Fruit fly (Drosophila melanogaster): ENCODE data around the gene CG32069.

DNA sequence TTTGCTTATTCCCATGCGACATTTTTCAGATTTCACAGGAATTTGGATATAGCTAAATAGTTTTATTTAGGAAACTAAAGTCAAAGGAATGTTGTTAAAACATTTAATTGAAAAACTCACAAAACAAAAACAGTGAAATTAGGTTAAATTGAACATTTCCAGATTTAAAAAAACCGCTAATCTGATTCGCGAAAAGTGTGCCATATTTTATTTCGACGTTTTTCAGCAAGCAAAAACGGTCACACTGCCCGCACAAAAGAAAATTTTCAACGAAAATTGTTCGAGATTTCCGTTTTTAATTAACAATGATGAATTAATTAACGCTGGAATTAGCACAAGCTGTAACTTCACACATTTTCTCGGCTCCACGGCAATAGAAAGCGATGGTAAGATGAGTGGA, 47.0 kb upstream of the CG32069 start, which contains the start of the genes CG34012 and emei:
- TF ChIP-seq CG8478 (optimal IDR thresholded peaks at IDR 0.05) (no peak), usp (GFP tag; optimal IDR thresholded peaks at IDR 0.05) (no peak), pan (optimal IDR thresholded peaks at IDR 0.05) (no peak), psq (optimal IDR thresholded peaks at IDR 0.05) (no peak), Dll (optimal IDR thresholded peaks at IDR 0.05) (no peak)
